Worm (Caenorhabditis elegans) whole organism, L2 larva: ENCODE data around the gene best-1.

Source experiments
- C34F6.9 ChIP-seq: fragments of 150-350 bp; optimal IDR thresholded peaks from 2 replicates; lab custom pipeline; 2014; ENCODE audit warnings: missing biosample characterization, missing genetic modification characterization
- F13H6.1 ChIP-seq: sonication (generic microtip); optimal IDR thresholded peaks from 2 replicates; lab custom pipeline; 2016; ENCODE audit warnings: missing genetic modification characterization, missing compliant biosample characterization
- ZK546.5 ChIP-seq: sonication (generic microtip); optimal IDR thresholded peaks from 2 replicates; lab custom pipeline; 2017; ENCODE audit warnings: missing biosample characterization, missing genetic modification characterization
- ama-1 ChIP-seq: fragments of 150-350 bp; optimal IDR thresholded peaks from 2 replicates; lab custom pipeline; 2018; ENCODE audit warnings: inconsistent platforms
- blmp-1 ChIP-seq: sonication (generic microtip); optimal IDR thresholded peaks from 2 replicates; lab custom pipeline; 2017; ENCODE audit warnings: missing genetic modification characterization, mild to moderate bottlenecking, missing compliant biosample characterization, antibody characterized with exemption, moderate library complexity; ENCODE audit not compliant: insufficient read depth
- ceh-16 ChIP-seq: fragments of 150-350 bp; optimal IDR thresholded peaks from 2 replicates; lab custom pipeline; 2014; ENCODE audit warnings: missing biosample characterization, missing genetic modification characterization
- ceh-82 ChIP-seq: fragments of 150-350 bp; optimal IDR thresholded peaks from 2 replicates; lab custom pipeline; 2014; ENCODE audit warnings: missing biosample characterization, missing genetic modification characterization
- elt-3 ChIP-seq: sonication (generic microtip); optimal IDR thresholded peaks from 2 replicates; lab custom pipeline; 2017; ENCODE audit warnings: missing biosample characterization, missing genetic modification characterization
- mbf-1 ChIP-seq: sonication (generic microtip); optimal IDR thresholded peaks from 2 replicates; lab custom pipeline; 2017; ENCODE audit warnings: missing biosample characterization, missing genetic modification characterization
- nhr-11 ChIP-seq: fragments of 150-350 bp; optimal IDR thresholded peaks from 2 replicates; lab custom pipeline; 2014; ENCODE audit warnings: missing biosample characterization, missing genetic modification characterization
- nhr-12 ChIP-seq: fragments of 150-350 bp; optimal IDR thresholded peaks from 2 replicates; lab custom pipeline; 2014; ENCODE audit warnings: missing biosample characterization, missing genetic modification characterization
- nhr-21 ChIP-seq: fragments of 150-350 bp; optimal IDR thresholded peaks from 2 replicates; lab custom pipeline; 2014; ENCODE audit warnings: missing biosample characterization, missing genetic modification characterization
- nhr-77 ChIP-seq: fragments of 150-350 bp; optimal IDR thresholded peaks from 2 replicates; lab custom pipeline; 2014; ENCODE audit warnings: missing biosample characterization, missing genetic modification characterization
- peb-1 ChIP-seq: fragments of 150-350 bp; optimal IDR thresholded peaks from 2 replicates; lab custom pipeline; 2014; ENCODE audit warnings: missing biosample characterization, missing genetic modification characterization
- sma-9 ChIP-seq, 2 experiments: fragments of 150-350 bp in 1 of 2; sonication (generic microtip) in 1 of 2; optimal IDR thresholded peaks; 2 replicates each; lab custom pipeline; 2014 to 2016; ENCODE audit warnings: missing genetic modification characterization in 2 of 2, mild to moderate bottlenecking in 1 of 2, missing biosample characterization in 1 of 2, missing compliant biosample characterization in 1 of 2, missing genetic modification reagents in 1 of 2, moderate library complexity in 1 of 2
- snpc-4 ChIP-seq: fragments of 150-350 bp; optimal IDR thresholded peaks from 2 replicates; lab custom pipeline; 2014; ENCODE audit warnings: missing biosample characterization, missing genetic modification characterization
- unc-55 ChIP-seq: fragments of 150-350 bp; sonication (generic microtip); optimal IDR thresholded peaks from 3 replicates; lab custom pipeline; 2014; ENCODE audit warnings: missing biosample characterization, missing genetic modification reagents, missing genetic modification characterization
- zag-1 ChIP-seq: fragments of 150-350 bp; optimal IDR thresholded peaks from 2 replicates; lab custom pipeline; 2014; ENCODE audit warnings: missing biosample characterization, missing genetic modification characterization
- ztf-1 ChIP-seq: fragments of 200-800 bp; sonication (Bioruptor generic); conservative IDR thresholded peaks from 2 replicates; pipeline ENCODE4 v1.3.6; 2022; ENCODE audit warnings: missing genetic modification characterization, missing compliant biosample characterization
- ztf-11 ChIP-seq: sonication (generic microtip); optimal IDR thresholded peaks from 2 replicates; lab custom pipeline; 2017; ENCODE audit warnings: missing biosample characterization, missing genetic modification characterization
- ztf-4 ChIP-seq: fragments of 150-350 bp; optimal IDR thresholded peaks from 2 replicates; lab custom pipeline; 2014; ENCODE audit warnings: missing biosample characterization, missing genetic modification characterization

The best-1 gene

DNA sequence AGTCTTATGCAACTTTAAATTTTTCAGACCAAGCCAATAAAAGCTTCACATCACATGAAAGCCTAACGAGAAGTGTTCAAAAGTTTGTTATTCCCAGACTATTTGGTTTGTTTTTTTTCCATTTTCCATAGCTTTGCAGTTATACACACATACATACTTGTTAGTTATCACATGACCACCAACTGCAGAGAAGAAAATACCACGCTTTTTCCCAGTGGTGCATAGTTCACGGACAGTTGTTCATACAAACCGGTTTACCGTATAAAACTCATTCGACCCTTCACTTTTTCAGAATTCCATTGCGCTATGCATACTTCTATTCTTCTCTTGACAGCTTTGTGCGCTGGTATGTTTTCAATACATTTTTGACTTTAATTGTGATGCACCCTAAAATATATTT is 45.9 kb downstream of the best-1 start, which contains the start of gene scl-5:
TSS of gene scl-5 (plus strand) at position 301 of the 400 bp plus-strand sequence.
- TF ChIP-seq ztf-1 (no peak), ceh-16 (tag; lab: Kevin White, UChicago) (no peak), F13H6.1 (no peak), sma-9 (GFP tag; optimal IDR thresholded peaks at IDR 0.05; lab: Kevin White, UChicago) (no peak), sma-9 (tag; optimal IDR thresholded peaks at IDR 0.05; lab: Kevin White, UChicago) (no peak), ztf-11 (tag; lab: Kevin White, UChicago) (no peak), snpc-4 (tag; lab: Kevin White, UChicago) (no peak), nhr-12 (tag; lab: Kevin White, UChicago) (no peak), peb-1 (tag; lab: Kevin White, UChicago) (no peak), nhr-21 (tag; lab: Kevin White, UChicago) (no peak), unc-55 (no peak), mbf-1 (tag; lab: Kevin White, UChicago) (no peak), elt-3 (tag; lab: Kevin White, UChicago) (no peak), blmp-1 (no peak), ZK546.5 (tag; lab: Kevin White, UChicago) (no peak), nhr-77 (tag; lab: Kevin White, UChicago) (no peak)

DNA sequence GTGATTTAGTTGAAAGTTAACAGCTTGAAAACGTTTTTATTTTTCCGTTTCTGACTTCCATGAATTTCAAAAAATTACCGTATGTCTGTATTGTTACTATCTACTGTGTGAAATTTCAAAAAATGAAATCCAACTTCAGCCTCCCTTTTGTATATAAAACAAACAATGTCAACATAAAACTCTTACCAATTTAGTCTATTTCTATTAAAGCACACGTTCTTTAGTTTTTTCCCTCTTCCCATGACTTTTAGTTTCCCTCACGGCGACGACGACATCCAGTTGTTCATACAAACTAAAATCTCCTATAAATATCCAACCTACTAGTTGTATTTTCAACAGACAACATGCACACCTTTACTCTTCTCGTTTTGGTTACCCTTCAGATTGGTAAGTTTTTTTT is 50.3 kb downstream of the best-1 start, which contains the start of gene scl-3:
TSS of gene scl-3 (plus strand) at position 301 of the 400 bp plus-strand sequence.
- no peak for TF ChIP-seq nhr-21 (tag; lab: Kevin White, UChicago)
- no peak for TF ChIP-seq zag-1 (tag; lab: Kevin White, UChicago)
- no peak for TF ChIP-seq ztf-11 (tag; lab: Kevin White, UChicago)
- TF ChIP-seq ztf-4 (tag; lab: Kevin White, UChicago) = no peak
- TF ChIP-seq ama-1 (lab: Kevin White, UChicago) = no peak
- no peak for TF ChIP-seq ceh-82
- TF ChIP-seq nhr-11 (tag; lab: Kevin White, UChicago) = no peak
- no peak for TF ChIP-seq C34F6.9
- TF ChIP-seq ztf-1 = no peak
- TF ChIP-seq, all 48 proteins: peak for 0
